Worm (Caenorhabditis elegans) whole organism, young adult: ENCODE measurements around the gene col-154.

Experiments
- B0261.1 ChIP-seq: sonication (generic microtip); optimal IDR thresholded peaks from 2 replicates; lab custom pipeline; 2016; ENCODE audit warnings: mild to moderate bottlenecking, missing genetic modification characterization, moderate library complexity, missing compliant biosample characterization
- B0336.3 ChIP-seq: fragments of 200-800 bp; sonication (Bioruptor generic); IDR thresholded peaks from 2 replicates; pipeline ENCODE4 v1.3.6; 2022; ENCODE audit warnings: missing genetic modification characterization, missing compliant biosample characterization
- C06A6.2 ChIP-seq: fragments of 200-800 bp; sonication (Bioruptor generic); conservative IDR thresholded peaks from 2 replicates; pipeline ENCODE4 v1.3.6; 2022; ENCODE audit warnings: missing genetic modification characterization, missing compliant biosample characterization
- C17E4.6 ChIP-seq: fragments of 200-800 bp; sonication (Bioruptor generic); IDR thresholded peaks from 2 replicates; pipeline ENCODE4 v1.3.6; 2022; ENCODE audit warnings: missing genetic modification reagents, missing genetic modification characterization, missing compliant biosample characterization
- F10E7.11 ChIP-seq: sonication (generic microtip); optimal IDR thresholded peaks from 2 replicates; lab custom pipeline; 2017; ENCODE audit warnings: mild to moderate bottlenecking, missing genetic modification characterization, moderate library complexity, missing compliant biosample characterization
- F37B4.10 ChIP-seq: fragments of 200-800 bp; sonication (Bioruptor generic); IDR thresholded peaks from 2 replicates; pipeline ENCODE4 v1.3.6; 2022; ENCODE audit warnings: missing genetic modification characterization, missing compliant biosample characterization
- F39B2.1 ChIP-seq: fragments of 200-800 bp; sonication (Bioruptor generic); IDR thresholded peaks from 2 replicates; pipeline ENCODE4 v1.3.6; 2022; ENCODE audit warnings: missing genetic modification reagents, missing genetic modification characterization, missing compliant biosample characterization
- K12H6.12 ChIP-seq: fragments of 200-800 bp; sonication (Bioruptor generic); optimal IDR thresholded peaks from 2 replicates; lab custom pipeline; 2018; ENCODE audit warnings: mild to moderate bottlenecking, missing genetic modification characterization, missing compliant biosample characterization
- Y53F4B.3 ChIP-seq: fragments of 200-800 bp; sonication (Bioruptor generic); IDR thresholded peaks from 2 replicates; pipeline ENCODE4 v1.3.6; 2022; ENCODE audit warnings: missing genetic modification reagents, missing genetic modification characterization, missing compliant biosample characterization
- Y67H2A.10 ChIP-seq: fragments of 200-800 bp; sonication (Bioruptor generic); conservative IDR thresholded peaks from 2 replicates; pipeline ENCODE4 v1.3.6; 2022; ENCODE audit warnings: missing genetic modification reagents, missing genetic modification characterization, missing compliant biosample characterization
- Y79H2A.3 ChIP-seq: fragments of 200-800 bp; sonication (Bioruptor generic); conservative IDR thresholded peaks from 2 replicates; pipeline ENCODE4 v1.3.6; 2022; ENCODE audit warnings: missing genetic modification reagents, missing genetic modification characterization, missing compliant biosample characterization
- aptf-2 ChIP-seq: fragments of 200-800 bp; sonication (Bioruptor generic); conservative IDR thresholded peaks from 2 replicates; pipeline ENCODE4 v1.3.6; 2022; ENCODE audit warnings: missing genetic modification reagents, missing genetic modification characterization, missing compliant biosample characterization
- attf-5 ChIP-seq: fragments of 200-800 bp; sonication (Bioruptor generic); optimal IDR thresholded peaks from 2 replicates; lab custom pipeline; 2018; ENCODE audit warnings: mild to moderate bottlenecking, missing genetic modification characterization, missing compliant biosample characterization
- ccch-3 ChIP-seq: fragments of 200-800 bp; sonication (Bioruptor generic); optimal IDR thresholded peaks from 2 replicates; lab custom pipeline; 2018; ENCODE audit warnings: mild to moderate bottlenecking, missing genetic modification characterization, missing compliant biosample characterization
- ceh-100 ChIP-seq: fragments of 200-800 bp; sonication (Bioruptor generic); IDR thresholded peaks from 2 replicates; pipeline ENCODE4 v1.3.6; 2022; ENCODE audit warnings: missing genetic modification reagents, missing genetic modification characterization, missing compliant biosample characterization
- ceh-40 ChIP-seq: fragments of 200-800 bp; sonication (Bioruptor generic); IDR thresholded peaks from 2 replicates; pipeline ENCODE4 v1.3.6; 2022; ENCODE audit warnings: missing genetic modification characterization, missing compliant biosample characterization
- ceh-58 ChIP-seq: fragments of 200-800 bp; sonication (Bioruptor generic); IDR thresholded peaks from 2 replicates; pipeline ENCODE4 v1.3.6; 2022; ENCODE audit warnings: missing genetic modification characterization, missing compliant biosample characterization
- chd-7 ChIP-seq: sonication (generic microtip); optimal IDR thresholded peaks from 2 replicates; lab custom pipeline; 2016; ENCODE audit warnings: mild to moderate bottlenecking, missing genetic modification characterization, moderate library complexity, missing compliant biosample characterization
- egrh-3 ChIP-seq: fragments of 200-800 bp; sonication (Bioruptor generic); IDR thresholded peaks from 2 replicates; pipeline ENCODE4 v1.3.6; 2022; ENCODE audit warnings: missing genetic modification reagents, missing genetic modification characterization, missing compliant biosample characterization
- him-1 ChIP-seq: sonication (generic microtip); optimal IDR thresholded peaks from 2 replicates; lab custom pipeline; 2016; ENCODE audit warnings: missing genotype, missing genetic modification reagents, missing genetic modification characterization, missing compliant biosample characterization
- hmg-1.2 ChIP-seq: fragments of 200-800 bp; sonication (Bioruptor generic); IDR thresholded peaks from 2 replicates; pipeline ENCODE4 v1.3.6; 2022; ENCODE audit warnings: missing genetic modification reagents, missing genetic modification characterization, missing compliant biosample characterization
- hmg-20 ChIP-seq: fragments of 200-800 bp; sonication (Bioruptor generic); IDR thresholded peaks from 2 replicates; pipeline ENCODE4 v1.3.6; 2022; ENCODE audit warnings: missing genetic modification reagents, missing genetic modification characterization, missing compliant biosample characterization
- hsf-1 ChIP-seq: fragments of 200-800 bp; sonication (Bioruptor generic); IDR thresholded peaks from 2 replicates; pipeline ENCODE4 v1.3.6; 2022; ENCODE audit warnings: missing genetic modification reagents, missing genetic modification characterization, missing compliant biosample characterization
- let-526 ChIP-seq: fragments of 200-800 bp; sonication (Bioruptor generic); IDR thresholded peaks from 2 replicates; pipeline ENCODE4 v1.3.6; 2022; ENCODE audit warnings: missing genetic modification reagents, missing genetic modification characterization, missing compliant biosample characterization
- let-607 ChIP-seq, 2 experiments: fragments of 200-800 bp in 1 of 2; sonication (Bioruptor generic) in 1 of 2; sonication (generic microtip) in 1 of 2; optimal IDR thresholded peaks; 2 replicates each; lab custom pipeline; 2016 to 2018; ENCODE audit warnings: mild to moderate bottlenecking in 2 of 2, missing compliant biosample characterization in 2 of 2, missing genetic modification characterization in 2 of 2, moderate library complexity in 2 of 2, missing genotype in 1 of 2
- lin-54 ChIP-seq: fragments of 200-800 bp; sonication (Bioruptor generic); optimal IDR thresholded peaks from 2 replicates; lab custom pipeline; 2018; ENCODE audit warnings: mild to moderate bottlenecking, missing genetic modification characterization, missing compliant biosample characterization
- lsy-27 ChIP-seq: sonication (generic microtip); optimal IDR thresholded peaks from 2 replicates; lab custom pipeline; 2017; ENCODE audit warnings: missing genetic modification characterization, mild to moderate bottlenecking, missing compliant biosample characterization, antibody characterized with exemption, missing genotype, borderline replicate concordance; ENCODE audit not compliant: insufficient read depth
- madf-8 ChIP-seq: fragments of 200-800 bp; sonication (Bioruptor generic); conservative IDR thresholded peaks from 2 replicates; pipeline ENCODE4 v1.3.6; 2022; ENCODE audit warnings: missing genetic modification reagents, missing genetic modification characterization, missing compliant biosample characterization
- mel-28 ChIP-seq: sonication (generic microtip); optimal IDR thresholded peaks from 2 replicates; lab custom pipeline; 2016; ENCODE audit warnings: borderline replicate concordance, mild to moderate bottlenecking, missing genetic modification characterization, missing compliant biosample characterization
- nfya-1 ChIP-seq: sonication (generic microtip); optimal IDR thresholded peaks from 2 replicates; lab custom pipeline; 2017; ENCODE audit warnings: antibody characterized with exemption, missing compliant biosample characterization, missing genetic modification characterization, borderline replicate concordance; ENCODE audit not compliant: insufficient read depth
- nhr-120 ChIP-seq: fragments of 200-800 bp; sonication (Bioruptor generic); IDR thresholded peaks from 2 replicates; pipeline ENCODE4 v1.3.6; 2022; ENCODE audit warnings: missing genetic modification characterization, missing compliant biosample characterization
- nhr-27 ChIP-seq: fragments of 200-800 bp; sonication (Bioruptor generic); optimal IDR thresholded peaks from 2 replicates; lab custom pipeline; 2018; ENCODE audit warnings: mild to moderate bottlenecking, missing genetic modification characterization, moderate library complexity, missing compliant biosample characterization
- rpc-1 ChIP-seq, 2 experiments: fragments of 150-350 bp in 1 of 2; sonication (generic microtip) in 1 of 2; optimal IDR thresholded peaks; 2 replicates each; lab custom pipeline; 2014 to 2018; ENCODE audit warnings: missing biosample characterization in 1 of 2, missing genetic modification characterization in 1 of 2, missing genetic modification reagents in 1 of 2, missing genotype in 1 of 2
- snpc-1.1 ChIP-seq: sonication (generic microtip); optimal IDR thresholded peaks from 2 replicates; lab custom pipeline; 2017; ENCODE audit warnings: missing genetic modification characterization, mild to moderate bottlenecking, missing compliant biosample characterization, antibody characterized with exemption, moderate library complexity, missing genotype, missing genetic modification reagents; ENCODE audit not compliant: insufficient read depth
- somi-1 ChIP-seq: fragments of 200-800 bp; sonication (Bioruptor generic); optimal IDR thresholded peaks from 2 replicates; lab custom pipeline; 2018; ENCODE audit warnings: mild to moderate bottlenecking, missing genetic modification characterization, missing compliant biosample characterization
- unc-130 ChIP-seq: sonication (generic microtip); optimal IDR thresholded peaks from 2 replicates; lab custom pipeline; 2016; ENCODE audit warnings: missing genetic modification reagents, missing genetic modification characterization, missing compliant biosample characterization
- zfh-2 ChIP-seq: fragments of 200-800 bp; sonication (Bioruptor generic); conservative IDR thresholded peaks from 2 replicates; pipeline ENCODE4 v1.3.6; 2022; ENCODE audit warnings: missing genetic modification reagents, missing genetic modification characterization, missing compliant biosample characterization
- zim-3 ChIP-seq: sonication (generic microtip); optimal IDR thresholded peaks from 2 replicates; lab custom pipeline; 2017; ENCODE audit warnings: mild to moderate bottlenecking, missing genetic modification characterization, moderate library complexity, missing compliant biosample characterization
- ztf-18 ChIP-seq: sonication (generic microtip); optimal IDR thresholded peaks from 2 replicates; lab custom pipeline; 2016; ENCODE audit warnings: missing genotype, mild to moderate bottlenecking, missing genetic modification characterization, missing compliant biosample characterization
- ztf-22 ChIP-seq: fragments of 200-800 bp; sonication (Bioruptor generic); optimal IDR thresholded peaks from 2 replicates; lab custom pipeline; 2018; ENCODE audit warnings: mild to moderate bottlenecking, missing genetic modification characterization, moderate library complexity, missing compliant biosample characterization
- ztf-28 ChIP-seq: fragments of 200-800 bp; sonication (Bioruptor generic); IDR thresholded peaks from 2 replicates; pipeline ENCODE4 v1.3.6; 2022; ENCODE audit warnings: missing genetic modification reagents, missing genetic modification characterization, missing compliant biosample characterization

Gene col-154

DNA sequence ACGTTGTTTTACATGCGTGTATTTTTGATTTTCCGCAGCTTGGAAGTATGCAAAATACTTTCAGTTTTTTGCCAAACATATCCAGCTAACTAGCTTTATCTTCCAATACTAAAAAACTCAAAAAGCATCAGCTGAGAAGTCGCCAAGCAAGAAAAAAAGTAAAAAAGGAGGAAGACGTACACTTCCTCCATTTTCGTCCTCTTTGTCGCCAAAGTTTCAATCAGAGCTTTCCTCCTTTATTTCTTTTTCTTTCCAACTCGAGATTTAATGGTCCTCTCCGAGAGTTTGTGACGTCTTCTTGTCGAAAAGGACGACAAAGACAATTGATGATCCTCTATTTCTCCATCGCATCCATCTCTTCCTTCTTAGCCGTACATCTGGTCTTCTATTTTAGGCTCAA is 4.6 kb upstream of the col-154 start:
- TF ChIP-seq attf-5 (GFP tag; lab: Kevin White, UChicago) (no peak), ztf-22 (GFP tag; lab: Kevin White, UChicago) (no peak), ceh-100 (GFP tag; lab: Robert Waterston, UW) (no peak), nfya-1 (no peak), ceh-40 (GFP tag; lab: Robert Waterston, UW) (no peak), C17E4.6 (no peak), somi-1 (GFP tag; lab: Kevin White, UChicago) (no peak), C06A6.2 (GFP tag; lab: Robert Waterston, UW) (no peak), lsy-27 (no peak), let-607 (tag; optimal IDR thresholded peaks at IDR 0.05; lab: Kevin White, UChicago) (no peak)

DNA sequence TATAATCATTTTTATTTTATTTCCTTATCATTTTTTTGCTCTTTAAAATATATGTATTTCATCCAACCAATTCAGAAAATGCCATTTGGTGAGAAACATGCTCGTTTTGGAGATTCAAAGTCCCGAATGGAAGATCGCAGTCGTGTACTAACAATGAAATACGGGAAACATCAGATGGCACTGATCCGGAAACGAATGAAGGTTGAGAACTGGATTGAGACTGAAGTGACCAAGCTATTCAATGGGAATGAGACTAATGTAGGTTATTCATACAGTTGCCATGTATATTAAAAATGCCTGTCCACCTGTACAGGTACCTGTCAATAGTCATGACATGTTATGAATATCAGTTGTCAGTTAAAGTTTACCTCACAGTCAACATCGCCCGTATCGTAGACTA is 2.1 kb upstream of the col-154 start, which contains the start of gene F55C10.5:
TSS of gene F55C10.5 (plus strand) at position 74 of the 400 bp plus-strand sequence.
- TF ChIP-seq nhr-27 (no peak), ztf-18 (tag; lab: Kevin White, UChicago) (no peak), ceh-58 (GFP tag; lab: Robert Waterston, UW) (no peak), Y53F4B.3 (GFP tag; lab: Robert Waterston, UW) (no peak), F39B2.1 (GFP tag; lab: Robert Waterston, UW) (no peak), Y79H2A.3 (no peak), ztf-28 (GFP tag; lab: Robert Waterston, UW) (no peak), nhr-120 (no peak), mel-28 (tag; lab: Kevin White, UChicago) (no peak), chd-7 (no peak), K12H6.12 (tag; lab: Kevin White, UChicago) (no peak), B0261.1 (tag; lab: Kevin White, UChicago) (no peak), F37B4.10 (GFP tag; lab: Robert Waterston, UW) (no peak), F10E7.11 (tag; lab: Kevin White, UChicago) (no peak), Y67H2A.10 (GFP tag; lab: Robert Waterston, UW) (no peak), lin-54 (no peak), unc-130 (GFP tag; lab: Kevin White, UChicago) (no peak), madf-8 (GFP tag; lab: Robert Waterston, UW) (no peak)

DNA sequence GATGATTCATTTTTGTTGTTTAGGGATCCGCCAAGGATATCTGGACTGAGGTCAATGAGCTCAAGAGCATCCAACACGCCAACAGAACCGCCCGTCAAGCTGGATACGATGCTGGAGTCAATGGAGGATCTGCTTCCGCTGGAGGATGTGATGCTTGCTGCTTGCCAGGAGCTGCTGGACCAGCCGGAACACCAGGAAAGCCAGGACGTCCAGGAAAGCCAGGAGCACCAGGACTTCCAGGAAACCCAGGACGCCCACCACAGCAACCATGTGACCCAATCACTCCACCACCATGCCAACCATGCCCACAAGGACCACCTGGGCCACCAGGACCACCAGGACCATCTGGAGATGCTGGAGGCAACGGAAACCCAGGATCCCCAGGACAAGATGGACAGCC is 423 bp downstream of the col-154 start:
- TF ChIP-seq egrh-3 (GFP tag; lab: Robert Waterston, UW): peak; percentile 66; the same call in 1 of the 2 replicates

DNA sequence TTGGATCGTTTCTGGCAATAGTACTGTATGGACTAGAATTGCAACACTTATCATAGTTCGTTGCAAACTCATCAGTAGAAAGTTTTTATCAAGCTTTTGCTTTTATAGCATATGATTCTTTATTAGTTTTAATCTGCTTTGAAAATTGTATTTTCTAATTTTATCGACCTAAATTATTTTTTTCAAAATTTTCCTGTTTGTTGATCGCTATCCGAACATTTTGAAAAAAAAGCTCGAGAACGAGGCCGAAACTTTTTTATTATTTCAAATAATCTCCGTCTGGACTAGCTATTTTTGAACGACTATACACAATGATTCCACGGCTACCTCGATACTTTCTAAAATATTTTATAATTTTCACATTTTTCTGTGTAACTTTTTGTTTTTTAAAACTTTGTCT is 1.3 kb downstream of the col-154 start, which contains the start of gene F55C10.4:
TSS of gene F55C10.4 (plus strand) at position 301 of the 400 bp plus-strand sequence.
- TF ChIP-seq zfh-2 (GFP tag; lab: Robert Waterston, UW): no peak
- no peak for TF ChIP-seq nfya-1
- TF ChIP-seq snpc-1.1 (tag; lab: Kevin White, UChicago): no peak
- TF ChIP-seq ccch-3 (GFP tag; lab: Kevin White, UChicago): no peak
- TF ChIP-seq aptf-2 (GFP tag; lab: Robert Waterston, UW): no peak
- TF ChIP-seq attf-5 (GFP tag; lab: Kevin White, UChicago): no peak
- TF ChIP-seq F37B4.10 (GFP tag; lab: Robert Waterston, UW): no peak
- no peak for TF ChIP-seq zim-3 (tag; lab: Kevin White, UChicago)
- TF ChIP-seq rpc-1 (optimal IDR thresholded peaks at IDR 0.05; lab: Kevin White, UChicago): no peak
- no peak for TF ChIP-seq rpc-1 (tag; optimal IDR thresholded peaks at IDR 0.05; lab: Kevin White, UChicago)
- no peak for TF ChIP-seq hsf-1 (GFP tag; lab: Robert Waterston, UW)
- TF ChIP-seq him-1: no peak
- no peak for TF ChIP-seq B0336.3 (GFP tag; lab: Robert Waterston, UW)
- TF ChIP-seq nhr-27: no peak
- TF ChIP-seq hmg-20: no peak
- no peak for TF ChIP-seq egrh-3 (GFP tag; lab: Robert Waterston, UW)
- no peak for TF ChIP-seq let-526
- TF ChIP-seq hmg-1.2 (GFP tag; lab: Robert Waterston, UW): no peak
